Fruit fly (Drosophila melanogaster) whole organism: ENCODE results near the gene Cypl.

ENCODE experiments used
- CG8478 ChIP-seq: fragments of >200 bp; optimal IDR thresholded peaks from 2 replicates; lab custom pipeline; 2018; ENCODE audit warnings: inconsistent platforms
- Dll ChIP-seq: fragments of >200 bp; optimal IDR thresholded peaks from 2 replicates; lab custom pipeline; 2017
- EcR ChIP-seq, 2 experiments: fragments of >200 bp; optimal IDR thresholded peaks; 2 replicates each; lab custom pipeline; 2017; ENCODE audit warnings: missing biosample characterization in 2 of 2, missing genetic modification characterization in 2 of 2, missing genetic modification reagents in 2 of 2
- pan ChIP-seq: fragments of >200 bp; optimal IDR thresholded peaks from 2 replicates; lab custom pipeline; 2017
- psq ChIP-seq: fragments of >200 bp; optimal IDR thresholded peaks from 2 replicates; lab custom pipeline; 2017
- usp ChIP-seq: fragments of >200 bp; optimal IDR thresholded peaks from 2 replicates; lab custom pipeline; 2017; ENCODE audit warnings: missing biosample characterization, missing genetic modification characterization, mixed read lengths

DNA sequence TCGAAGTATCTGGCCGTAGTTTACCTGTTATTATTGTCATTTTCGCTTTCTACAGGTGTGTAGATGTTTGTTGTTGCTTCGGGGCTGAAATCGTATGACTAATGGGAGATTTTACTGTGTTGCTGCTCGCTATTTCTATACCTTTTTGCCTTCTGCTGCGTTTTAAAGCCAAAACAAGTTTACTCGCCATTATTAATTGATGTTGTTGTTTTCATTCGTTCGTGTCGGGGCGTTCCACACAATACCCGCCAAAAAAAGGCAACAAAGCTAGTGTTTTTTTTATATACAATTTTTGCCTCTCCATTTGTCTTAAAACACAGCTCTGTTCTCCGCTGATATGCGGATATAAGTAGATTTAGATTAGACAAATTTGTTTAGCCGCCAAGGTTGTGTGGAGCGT, 12.6 kb upstream of the Cypl start:
- no peak for TF ChIP-seq pan
- no peak for TF ChIP-seq EcR (GFP tag; optimal IDR thresholded peaks at IDR 0.05; lab: Kevin White, UChicago)
- TF ChIP-seq usp (GFP tag; lab: Kevin White, UChicago) = no peak
- TF ChIP-seq psq = no peak
- no peak for TF ChIP-seq Dll
- TF ChIP-seq CG8478 (lab: Kevin White, UChicago) = no peak
